Fruit fly (Drosophila melanogaster) whole organism: ENCODE measurements around the gene spn-D.

Experiments
- CG8478 ChIP-seq: fragments of >200 bp; optimal IDR thresholded peaks from 2 replicates; lab custom pipeline; 2018; ENCODE audit warnings: inconsistent platforms
- Dll ChIP-seq: fragments of >200 bp; optimal IDR thresholded peaks from 2 replicates; lab custom pipeline; 2017
- EcR ChIP-seq, 2 experiments: fragments of >200 bp; optimal IDR thresholded peaks; 2 replicates each; lab custom pipeline; 2017; ENCODE audit warnings: missing biosample characterization in 2 of 2, missing genetic modification characterization in 2 of 2, missing genetic modification reagents in 2 of 2
- pan ChIP-seq: fragments of >200 bp; optimal IDR thresholded peaks from 2 replicates; lab custom pipeline; 2017
- psq ChIP-seq: fragments of >200 bp; optimal IDR thresholded peaks from 2 replicates; lab custom pipeline; 2017
- usp ChIP-seq: fragments of >200 bp; optimal IDR thresholded peaks from 2 replicates; lab custom pipeline; 2017; ENCODE audit warnings: missing biosample characterization, missing genetic modification characterization, mixed read lengths

DNA sequence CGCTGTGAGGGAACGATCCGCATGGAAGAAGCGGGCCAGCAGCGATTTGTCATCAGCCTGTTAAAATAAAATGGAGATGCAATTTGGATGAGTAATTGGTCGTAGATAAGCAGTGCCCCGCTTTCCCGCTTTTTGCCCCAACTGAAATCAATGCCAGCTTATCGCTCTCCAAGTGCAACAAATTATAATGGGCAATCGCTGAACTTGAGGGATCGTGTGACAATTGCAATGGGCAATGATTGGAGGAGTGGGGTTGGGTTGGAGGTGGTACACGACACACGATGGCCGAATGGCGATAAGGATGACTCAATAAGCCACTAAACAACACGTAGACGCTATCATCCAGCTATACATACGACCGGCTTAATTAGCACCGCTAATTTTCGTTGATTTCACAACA lies 36.8 kb upstream of the spn-D start:
- TF ChIP-seq CG8478 (lab: Kevin White, UChicago) = no peak
- no peak for TF ChIP-seq psq (lab: Kevin White, UChicago)
- no peak for TF ChIP-seq pan
- no peak for TF ChIP-seq usp (GFP tag; lab: Kevin White, UChicago)
- TF ChIP-seq EcR (GFP tag; optimal IDR thresholded peaks at IDR 0.05; lab: Kevin White, UChicago) = no peak
- no peak for TF ChIP-seq Dll (lab: Kevin White, UChicago)
